Fruit fly (Drosophila melanogaster) whole organism, adult: ENCODE measurements around the gene CG15012.
A peak's percentile ranks its signal among the peaks of the same experiment; 100 is the strongest.

Experiments used
- CG14711 ChIP-seq: fragments of 200-800 bp; sonication (Bioruptor generic); optimal IDR thresholded peaks from 2 replicates; lab custom pipeline; 2018; ENCODE audit warnings: missing biosample characterization, mild to moderate bottlenecking, missing genetic modification characterization, moderate library complexity
- CG33017 ChIP-seq: fragments of 200-800 bp; sonication (Bioruptor generic); optimal IDR thresholded peaks from 2 replicates; lab custom pipeline; 2018; ENCODE audit warnings: missing biosample characterization, mild to moderate bottlenecking, missing genetic modification characterization, moderate library complexity
- CG5204 ChIP-seq: fragments of 200-800 bp; sonication (Bioruptor generic); optimal IDR thresholded peaks from 2 replicates; lab custom pipeline; 2016; ENCODE audit warnings: missing biosample characterization, missing genetic modification characterization
- CG7045 ChIP-seq: fragments of 200-800 bp; sonication (Bioruptor generic); optimal IDR thresholded peaks from 2 replicates; lab custom pipeline; 2017; ENCODE audit warnings: missing biosample characterization, mild to moderate bottlenecking, missing genetic modification characterization
- CG7101 ChIP-seq: fragments of 200-800 bp; sonication (Bioruptor generic); optimal IDR thresholded peaks from 2 replicates; lab custom pipeline; 2018; ENCODE audit warnings: missing biosample characterization, mild to moderate bottlenecking, missing genetic modification characterization, moderate library complexity
- Clk ChIP-seq: fragments of 200-800 bp; sonication (Bioruptor generic); optimal IDR thresholded peaks from 2 replicates; lab custom pipeline; 2017; ENCODE audit warnings: missing biosample characterization, missing genetic modification characterization
- Mnt ChIP-seq: fragments of 200-800 bp; sonication (Bioruptor generic); optimal IDR thresholded peaks from 2 replicates; lab custom pipeline; 2016; ENCODE audit warnings: missing biosample characterization, mild to moderate bottlenecking, missing genetic modification characterization
- bab1 ChIP-seq: fragments of 200-800 bp; sonication (Bioruptor generic); optimal IDR thresholded peaks from 3 replicates; lab custom pipeline; 2019; ENCODE audit warnings: missing biosample characterization, mild to moderate bottlenecking, missing genetic modification characterization, moderate library complexity
- cnc ChIP-seq, 2 experiments: fragments of >200 bp; optimal IDR thresholded peaks; 2 replicates each; lab custom pipeline; 2017
- ovo ChIP-seq: fragments of 200-800 bp; sonication (Bioruptor generic); optimal IDR thresholded peaks from 2 replicates; lab custom pipeline; 2016; ENCODE audit warnings: missing biosample characterization, missing genetic modification characterization
- tj ChIP-seq: fragments of 200-800 bp; sonication (Bioruptor generic); optimal IDR thresholded peaks from 3 replicates; lab custom pipeline; 2017; ENCODE audit warnings: missing biosample characterization, mild to moderate bottlenecking, missing genetic modification characterization, moderate library complexity
- toe ChIP-seq: fragments of 200-800 bp; sonication (Bioruptor generic); optimal IDR thresholded peaks from 2 replicates; lab custom pipeline; 2016; ENCODE audit warnings: missing biosample characterization, missing genetic modification characterization

CG15012 gene

dm6 chr3L:4252121-4252861, 39.8 kb downstream of the CG15012 start:
- no peak for TF ChIP-seq Clk (GFP tag; lab: Kevin White, UChicago)
- no peak for TF ChIP-seq CG14711 (tag; lab: Kevin White, UChicago)
- peak; percentile 92 for TF ChIP-seq ovo (GFP tag; lab: Kevin White, UChicago)
- no peak for TF ChIP-seq tj (GFP tag; lab: Kevin White, UChicago)
- TF ChIP-seq toe (GFP tag; lab: Kevin White, UChicago): no peak
- no peak for TF ChIP-seq CG5204 (GFP tag; lab: Kevin White, UChicago)
- peak in 1 of 2 experiments; percentile 43 for TF ChIP-seq cnc (optimal IDR thresholded peaks at IDR 0.05; lab: Kevin White, UChicago)
- no peak for TF ChIP-seq CG33017 (tag; lab: Kevin White, UChicago)

- TF ChIP-seq Clk (GFP tag; lab: Kevin White, UChicago): no peak
- peak; percentile 58 for TF ChIP-seq bab1 (GFP tag; lab: Kevin White, UChicago)
- TF ChIP-seq CG33017 (tag; lab: Kevin White, UChicago): peak; percentile 36
- peak; percentile 18 for TF ChIP-seq Mnt (GFP tag; lab: Kevin White, UChicago)
- TF ChIP-seq CG7045 (GFP tag; lab: Kevin White, UChicago): no peak
- TF ChIP-seq CG14711 (tag; lab: Kevin White, UChicago): peak; percentile 48
- peak; percentile 27 for TF ChIP-seq CG7101 (tag; lab: Kevin White, UChicago)
Observed at dm6 chr3L:4242428-4242827, 49.6 kb downstream of the CG15012 start, which contains the start of gene pav. TSS of gene pav (plus strand) at chr3L:4242734.
